Worm (Caenorhabditis elegans) whole organism, late embryonic: ENCODE data around the gene K12H6.9.

Experiments used
- Y22D7AL.16 ChIP-seq: sonication (generic microtip); optimal IDR thresholded peaks from 2 replicates; lab custom pipeline; 2016; ENCODE audit warnings: missing genetic modification characterization, missing compliant biosample characterization
- dve-1 ChIP-seq: sonication (generic microtip); optimal IDR thresholded peaks from 2 replicates; lab custom pipeline; 2017; ENCODE audit warnings: antibody characterized with exemption, mild to moderate bottlenecking, missing genetic modification characterization, missing compliant biosample characterization
- fkh-10 ChIP-seq: fragments of 150-350 bp; optimal IDR thresholded peaks from 2 replicates; lab custom pipeline; 2014; ENCODE audit warnings: missing biosample characterization, missing genetic modification reagents, missing genetic modification characterization
- gmeb-2 ChIP-seq: sonication (generic microtip); optimal IDR thresholded peaks from 2 replicates; lab custom pipeline; 2016; ENCODE audit warnings: missing genetic modification characterization, inconsistent platforms, missing compliant biosample characterization
- tbx-2 ChIP-seq: sonication (generic microtip); optimal IDR thresholded peaks from 2 replicates; lab custom pipeline; 2016; ENCODE audit warnings: missing genetic modification characterization, missing compliant biosample characterization

ce11 chrII:2861385-2862099 is 37.3 kb downstream of the K12H6.9 start:
- TF ChIP-seq gmeb-2 (tag; lab: Kevin White, UChicago) (no peak), dve-1 (tag; lab: Kevin White, UChicago) (no peak), fkh-10 (GFP tag; lab: Kevin White, UChicago) (no peak), Y22D7AL.16 (tag; lab: Kevin White, UChicago) (no peak), tbx-2 (no peak)
